Worm (Caenorhabditis elegans) whole organism, L1 larva: ENCODE measurements around the gene clec-205.

Experiments used
- C16A3.4 ChIP-seq: fragments of 150-350 bp; optimal IDR thresholded peaks from 2 replicates; lab custom pipeline; 2014; ENCODE audit warnings: missing biosample characterization, missing genetic modification characterization
- F16B12.6 ChIP-seq: fragments of 150-350 bp; optimal IDR thresholded peaks from 2 replicates; lab custom pipeline; 2014; ENCODE audit warnings: missing biosample characterization, missing genetic modification characterization
- aha-1 ChIP-seq: fragments of 150-350 bp; optimal IDR thresholded peaks from 2 replicates; lab custom pipeline; 2014; ENCODE audit warnings: missing biosample characterization, missing genetic modification characterization
- alr-1 ChIP-seq: fragments of 200-800 bp; sonication (Bioruptor generic); optimal IDR thresholded peaks from 2 replicates; lab custom pipeline; 2018; ENCODE audit warnings: borderline replicate concordance, mild to moderate bottlenecking, missing genetic modification characterization, missing compliant biosample characterization
- aly-2 ChIP-seq: fragments of 150-350 bp; optimal IDR thresholded peaks from 2 replicates; lab custom pipeline; 2014; ENCODE audit warnings: missing biosample characterization, missing genetic modification characterization
- blmp-1 ChIP-seq: fragments of 150-350 bp; optimal IDR thresholded peaks from 2 replicates; lab custom pipeline; 2014; ENCODE audit warnings: missing biosample characterization, missing genetic modification characterization
- ceh-63 ChIP-seq: fragments of 200-800 bp; sonication (Bioruptor generic); optimal IDR thresholded peaks from 2 replicates; lab custom pipeline; 2018; ENCODE audit warnings: mild to moderate bottlenecking, missing genetic modification characterization, missing compliant biosample characterization
- ceh-8 ChIP-seq: fragments of 200-800 bp; sonication (Bioruptor generic); optimal IDR thresholded peaks from 2 replicates; lab custom pipeline; 2018; ENCODE audit warnings: mild to moderate bottlenecking, missing genetic modification characterization, moderate library complexity, missing compliant biosample characterization
- ceh-88 ChIP-seq: fragments of 200-800 bp; sonication (Bioruptor generic); IDR thresholded peaks from 2 replicates; pipeline ENCODE4 v1.3.6; 2022; ENCODE audit warnings: missing genetic modification characterization, missing compliant biosample characterization
- ceh-90 ChIP-seq: sonication (generic microtip); optimal IDR thresholded peaks from 2 replicates; lab custom pipeline; 2016; ENCODE audit warnings: missing genetic modification characterization, missing compliant biosample characterization
- dsc-1 ChIP-seq: sonication (generic microtip); optimal IDR thresholded peaks from 2 replicates; lab custom pipeline; 2016; ENCODE audit warnings: mild to moderate bottlenecking, missing genetic modification characterization, missing compliant biosample characterization
- efl-1 ChIP-seq, 4 experiments: fragments of 150-350 bp; optimal IDR thresholded peaks in 3 of 4; peaks in 1 of 4; 1 replicate in 1 of 4; 2 replicates in 3 of 4; lab custom pipeline; 2014; ENCODE audit warnings: missing biosample characterization in 2 of 4, missing genetic modification characterization in 2 of 4, missing genetic modification reagents in 2 of 4
- efl-3 ChIP-seq: fragments of 200-800 bp; sonication (Bioruptor generic); optimal IDR thresholded peaks from 2 replicates; lab custom pipeline; 2018; ENCODE audit warnings: mild to moderate bottlenecking, missing genetic modification characterization, missing compliant biosample characterization
- egl-13 ChIP-seq: sonication (generic microtip); optimal IDR thresholded peaks from 2 replicates; lab custom pipeline; 2016; ENCODE audit warnings: missing genotype, missing genetic modification reagents, missing genetic modification characterization, missing compliant biosample characterization
- egl-27 ChIP-seq, 2 experiments: fragments of 150-350 bp in 1 of 2; sonication (generic microtip); optimal IDR thresholded peaks; 3 replicates each; lab custom pipeline; 2017 to 2018; ENCODE audit warnings: missing biosample characterization in 2 of 2, missing genetic modification characterization in 2 of 2, missing genetic modification reagents in 2 of 2
- elt-2 ChIP-seq: sonication (generic microtip); optimal IDR thresholded peaks from 2 replicates; lab custom pipeline; 2016; ENCODE audit warnings: missing genetic modification characterization, mild to moderate bottlenecking, inconsistent platforms, missing compliant biosample characterization, missing genetic modification reagents
- ets-5 ChIP-seq: fragments of 200-800 bp; sonication (Bioruptor generic); IDR thresholded peaks from 2 replicates; pipeline ENCODE4 v1.3.6; 2022; ENCODE audit warnings: missing genetic modification characterization, missing compliant biosample characterization
- fkh-4 ChIP-seq: sonication (generic microtip); optimal IDR thresholded peaks from 2 replicates; lab custom pipeline; 2016; ENCODE audit warnings: missing compliant biosample characterization, missing genetic modification characterization, borderline replicate concordance
- grh-1 ChIP-seq: fragments of 200-800 bp; sonication (Bioruptor generic); IDR thresholded peaks from 2 replicates; pipeline ENCODE4 v1.3.6; 2022; ENCODE audit warnings: missing genetic modification reagents, missing genetic modification characterization, missing compliant biosample characterization
- hlh-17 ChIP-seq: fragments of 200-800 bp; sonication (Bioruptor generic); optimal IDR thresholded peaks from 2 replicates; lab custom pipeline; 2018; ENCODE audit warnings: missing genetic modification characterization, mild to moderate bottlenecking, missing compliant biosample characterization, moderate library complexity, borderline replicate concordance
- hlh-4 ChIP-seq: sonication (generic microtip); optimal IDR thresholded peaks from 2 replicates; lab custom pipeline; 2016; ENCODE audit warnings: mild to moderate bottlenecking, missing genetic modification characterization, missing compliant biosample characterization
- hpl-2 ChIP-seq: fragments of 150-350 bp; optimal IDR thresholded peaks from 2 replicates; lab custom pipeline; 2014; ENCODE audit warnings: missing biosample characterization, missing genetic modification reagents, missing genetic modification characterization
- isw-1 ChIP-seq: fragments of 200-800 bp; sonication (Bioruptor generic); IDR thresholded peaks from 2 replicates; pipeline ENCODE4 v1.3.6; 2022; ENCODE audit warnings: missing genetic modification characterization, missing compliant biosample characterization
- jun-1 ChIP-seq: fragments of 150-350 bp; optimal IDR thresholded peaks from 2 replicates; lab custom pipeline; 2014; ENCODE audit warnings: missing biosample characterization, missing genetic modification reagents, missing genetic modification characterization
- lin-14 ChIP-seq: fragments of 200-800 bp; sonication (Bioruptor generic); optimal IDR thresholded peaks from 2 replicates; lab custom pipeline; 2018; ENCODE audit warnings: mild to moderate bottlenecking, missing genetic modification characterization, moderate library complexity, missing compliant biosample characterization
- lin-35 ChIP-seq, 2 experiments: fragments of 150-350 bp; optimal IDR thresholded peaks; 2 replicates each; lab custom pipeline; 2014; ENCODE audit warnings: missing biosample characterization in 2 of 2, missing genetic modification characterization in 2 of 2, missing genetic modification reagents in 2 of 2
- lin-39 ChIP-seq: fragments of 150-350 bp; optimal IDR thresholded peaks from 2 replicates; lab custom pipeline; 2014; ENCODE audit warnings: missing biosample characterization, missing genetic modification reagents, missing genetic modification characterization
- mab-9 ChIP-seq: fragments of 200-800 bp; sonication (Bioruptor generic); IDR thresholded peaks from 2 replicates; pipeline ENCODE4 v1.3.6; 2022; ENCODE audit warnings: missing genetic modification reagents, missing genetic modification characterization, missing compliant biosample characterization
- mef-2 ChIP-seq: fragments of 150-350 bp; optimal IDR thresholded peaks from 2 replicates; lab custom pipeline; 2014; ENCODE audit warnings: missing biosample characterization, missing genetic modification characterization
- nhr-11 ChIP-seq: fragments of 150-350 bp; optimal IDR thresholded peaks from 2 replicates; lab custom pipeline; 2014; ENCODE audit warnings: missing biosample characterization, missing genetic modification characterization
- nhr-19 ChIP-seq: fragments of 200-800 bp; sonication (Bioruptor generic); conservative IDR thresholded peaks from 2 replicates; pipeline ENCODE4 v1.3.6; 2022; ENCODE audit warnings: missing genetic modification characterization, missing compliant biosample characterization
- nhr-20 ChIP-seq: sonication (generic microtip); optimal IDR thresholded peaks from 2 replicates; lab custom pipeline; 2016; ENCODE audit warnings: mild to moderate bottlenecking, missing genetic modification characterization, missing compliant biosample characterization
- nhr-28 ChIP-seq: fragments of 150-350 bp; optimal IDR thresholded peaks from 2 replicates; lab custom pipeline; 2014; ENCODE audit warnings: missing biosample characterization, missing genetic modification characterization
- nhr-47 ChIP-seq: sonication (generic microtip); optimal IDR thresholded peaks from 2 replicates; lab custom pipeline; 2016; ENCODE audit warnings: mild to moderate bottlenecking, missing genetic modification characterization, moderate library complexity, missing compliant biosample characterization
- nhr-76 ChIP-seq: sonication (generic microtip); optimal IDR thresholded peaks from 2 replicates; lab custom pipeline; 2017; ENCODE audit warnings: missing biosample characterization, missing genetic modification characterization
- nhr-84 ChIP-seq: sonication (generic microtip); optimal IDR thresholded peaks from 2 replicates; lab custom pipeline; 2017; ENCODE audit warnings: missing biosample characterization, missing genetic modification characterization
- nhr-85 ChIP-seq: sonication (generic microtip); peaks from one replicate; lab custom pipeline; 2016; ENCODE audit warnings: missing genetic modification characterization, inconsistent platforms, missing compliant biosample characterization
- nhr-90 ChIP-seq: sonication (generic microtip); optimal IDR thresholded peaks from 2 replicates; lab custom pipeline; 2016; ENCODE audit warnings: mild to moderate bottlenecking, missing genetic modification characterization, missing compliant biosample characterization; ENCODE audit not compliant: poor library complexity
- pag-3 ChIP-seq: sonication (generic microtip); optimal IDR thresholded peaks from 2 replicates; lab custom pipeline; 2017; ENCODE audit warnings: missing genetic modification characterization, mild to moderate bottlenecking, missing compliant biosample characterization, antibody characterized with exemption, borderline replicate concordance; ENCODE audit not compliant: insufficient read depth
- pqm-1 ChIP-seq: sonication (generic microtip); optimal IDR thresholded peaks from 3 replicates; lab custom pipeline; 2017; ENCODE audit warnings: missing biosample characterization, missing genetic modification characterization
- snpc-4 ChIP-seq: fragments of 150-350 bp; optimal IDR thresholded peaks from 2 replicates; lab custom pipeline; 2014; ENCODE audit warnings: missing biosample characterization, missing genetic modification characterization
- snu-23 ChIP-seq: sonication (generic microtip); optimal IDR thresholded peaks from 2 replicates; lab custom pipeline; 2016; ENCODE audit warnings: missing genetic modification characterization, missing compliant biosample characterization
- sox-4 ChIP-seq: sonication (generic microtip); optimal IDR thresholded peaks from 2 replicates; lab custom pipeline; 2016; ENCODE audit warnings: missing genetic modification characterization, missing compliant biosample characterization
- sptf-1 ChIP-seq: fragments of 150-350 bp; optimal IDR thresholded peaks from 2 replicates; lab custom pipeline; 2014; ENCODE audit warnings: missing biosample characterization, missing genetic modification characterization
- sup-37 ChIP-seq: fragments of 200-800 bp; sonication (Bioruptor generic); optimal IDR thresholded peaks from 2 replicates; lab custom pipeline; 2018; ENCODE audit warnings: mild to moderate bottlenecking, missing genetic modification characterization, missing compliant biosample characterization
- swsn-7 ChIP-seq: sonication (generic microtip); optimal IDR thresholded peaks from 2 replicates; lab custom pipeline; 2016; ENCODE audit warnings: missing genetic modification characterization, missing compliant biosample characterization
- tbx-2 ChIP-seq: sonication (generic microtip); optimal IDR thresholded peaks from 2 replicates; lab custom pipeline; 2016; ENCODE audit warnings: missing genetic modification characterization, missing compliant biosample characterization
- unc-130 ChIP-seq: fragments of 150-350 bp; optimal IDR thresholded peaks from 2 replicates; lab custom pipeline; 2017; ENCODE audit warnings: missing biosample characterization, missing genetic modification characterization, inconsistent platforms
- unc-62 ChIP-seq: fragments of 150-350 bp; optimal IDR thresholded peaks from 2 replicates; lab custom pipeline; 2014; ENCODE audit warnings: missing biosample characterization, missing genetic modification reagents, missing genetic modification characterization
- vab-15 ChIP-seq: sonication (generic microtip); optimal IDR thresholded peaks from 2 replicates; lab custom pipeline; 2017; ENCODE audit warnings: missing genotype, mild to moderate bottlenecking, missing genetic modification characterization, missing compliant biosample characterization
- zag-1 ChIP-seq: fragments of 150-350 bp; optimal IDR thresholded peaks from 2 replicates; lab custom pipeline; 2014; ENCODE audit warnings: missing biosample characterization, missing genetic modification characterization
- ztf-11 ChIP-seq, 2 experiments: sonication (generic microtip); optimal IDR thresholded peaks; 2 replicates each; lab custom pipeline; 2016 to 2017; ENCODE audit warnings: missing genetic modification characterization in 2 of 2, missing biosample characterization in 1 of 2, missing compliant biosample characterization in 1 of 2

Gene clec-205

DNA sequence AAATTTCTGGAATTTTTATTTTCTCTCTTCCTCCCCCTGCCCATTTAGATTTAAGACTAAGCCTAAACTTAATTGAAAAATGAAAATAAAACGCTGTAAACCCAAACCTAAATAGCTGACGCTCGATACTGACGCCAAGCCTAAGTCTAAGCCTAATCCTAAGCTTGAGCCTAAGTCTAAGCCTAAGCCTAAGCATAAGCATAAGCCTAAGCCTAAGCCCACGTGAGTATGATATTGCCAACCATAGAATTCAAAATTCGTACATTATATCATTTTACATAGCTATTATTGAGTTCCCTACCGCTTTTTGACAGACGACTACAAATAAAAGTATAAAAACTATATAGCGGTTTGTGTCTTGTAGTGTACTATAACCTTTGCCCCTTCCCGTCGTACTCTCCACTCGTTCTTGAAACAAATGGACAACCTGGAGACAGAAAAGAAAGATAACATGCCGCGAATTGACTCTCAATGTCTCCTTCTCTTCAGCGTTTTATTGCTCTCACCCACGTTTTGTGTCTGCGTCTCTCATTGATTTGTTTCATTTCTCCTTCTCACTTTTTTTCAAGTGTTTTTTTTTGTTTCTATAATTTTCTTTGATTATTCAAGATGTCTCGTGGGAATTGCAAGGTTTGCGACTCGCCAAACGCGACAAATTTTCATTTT is 17.4 kb upstream of the clec-205 start, which contains the start of gene nhr-256 (continued):
- TF ChIP-seq ceh-88 (GFP tag; lab: Robert Waterston, UW): no peak
- no peak for TF ChIP-seq nhr-76 (tag; lab: Kevin White, UChicago)
- TF ChIP-seq ets-5 (GFP tag; lab: Robert Waterston, UW): no peak
- TF ChIP-seq nhr-47 (tag; lab: Kevin White, UChicago): peak; percentile 62
- TF ChIP-seq pag-3 (tag; lab: Kevin White, UChicago): no peak
- no peak for TF ChIP-seq egl-27 (tag; optimal IDR thresholded peaks at IDR 0.05; lab: Kevin White, UChicago)
- TF ChIP-seq sup-37 (GFP tag; lab: Kevin White, UChicago): no peak
- no peak for TF ChIP-seq sox-4 (tag; lab: Kevin White, UChicago)
- TF ChIP-seq aha-1: no peak
- peak; percentile 35 for TF ChIP-seq nhr-11 (tag; lab: Kevin White, UChicago)
- no peak for TF ChIP-seq isw-1
- peak; percentile 84 for TF ChIP-seq nhr-20 (tag; lab: Kevin White, UChicago)
- peak; percentile 40 for TF ChIP-seq dsc-1 (tag; lab: Kevin White, UChicago)
- peak; percentile 72 to 82 for TF ChIP-seq efl-1 (optimal IDR thresholded peaks at IDR 0.05; lab: Kevin White, UChicago)
- peak; percentile 43 to 64 for TF ChIP-seq efl-1 (GFP tag; optimal IDR thresholded peaks at IDR 0.05 in 1 of 2; lab: Kevin White, UChicago)
- no peak for TF ChIP-seq ceh-90 (tag; lab: Kevin White, UChicago)
- no peak for TF ChIP-seq ceh-8
- TF ChIP-seq ztf-11 (tag; optimal IDR thresholded peaks at IDR 0.05; lab: Kevin White, UChicago): no peak
- peak; percentile 4 for TF ChIP-seq hpl-2 (GFP tag; lab: Kevin White, UChicago)
- peak; percentile 72 for TF ChIP-seq nhr-19 (GFP tag; lab: Robert Waterston, UW)
- no peak for TF ChIP-seq egl-13 (tag; lab: Kevin White, UChicago)
- no peak for TF ChIP-seq sptf-1 (tag; lab: Kevin White, UChicago)
- TF ChIP-seq alr-1 (tag; lab: Kevin White, UChicago): no peak
- TF ChIP-seq C16A3.4: peak; percentile 43
- TF ChIP-seq nhr-85 (tag; lab: Kevin White, UChicago): peak; percentile 84
- peak; percentile 50 for TF ChIP-seq nhr-28 (tag; lab: Kevin White, UChicago)
- no peak for TF ChIP-seq jun-1 (tag; lab: Kevin White, UChicago)
- TF ChIP-seq elt-2 (tag; lab: Kevin White, UChicago): peak; percentile 85
- TF ChIP-seq blmp-1 (tag; lab: Kevin White, UChicago): peak; percentile 92
- TF ChIP-seq lin-14 (GFP tag; lab: Kevin White, UChicago): no peak
- no peak for TF ChIP-seq F16B12.6 (tag; lab: Kevin White, UChicago)
- TF ChIP-seq fkh-4 (tag; lab: Kevin White, UChicago): no peak
- TF ChIP-seq vab-15 (tag; lab: Kevin White, UChicago): no peak
- no peak for TF ChIP-seq efl-3 (GFP tag; lab: Kevin White, UChicago)
- TF ChIP-seq nhr-84: no peak
- no peak for TF ChIP-seq unc-62
- no peak for TF ChIP-seq ceh-63 (GFP tag; lab: Kevin White, UChicago)
- peak; percentile 84 for TF ChIP-seq snu-23 (GFP tag; lab: Kevin White, UChicago)
- no peak for TF ChIP-seq unc-130 (tag; lab: Kevin White, UChicago)
- TF ChIP-seq lin-35 (GFP tag; optimal IDR thresholded peaks at IDR 0.05; lab: Kevin White, UChicago): peak; percentile 44 to 80
- peak; percentile 67 for TF ChIP-seq tbx-2 (tag; lab: Kevin White, UChicago)
- TF ChIP-seq nhr-90: peak; percentile 68
- TF ChIP-seq swsn-7 (tag; lab: Kevin White, UChicago): peak; percentile 54
- peak; percentile 52 for TF ChIP-seq snpc-4 (tag; lab: Kevin White, UChicago)
- no peak for TF ChIP-seq mef-2 (tag; lab: Kevin White, UChicago)
- no peak for TF ChIP-seq mab-9 (GFP tag; lab: Robert Waterston, UW)
- TF ChIP-seq pqm-1 (tag; lab: Kevin White, UChicago): no peak
- no peak for TF ChIP-seq aly-2 (tag; lab: Kevin White, UChicago)
- no peak for TF ChIP-seq grh-1
- no peak for TF ChIP-seq zag-1 (tag; lab: Kevin White, UChicago)
- no peak for TF ChIP-seq hlh-17 (GFP tag; lab: Kevin White, UChicago)
- no peak for TF ChIP-seq lin-39 (tag; lab: Kevin White, UChicago)
- no peak for TF ChIP-seq hlh-4 (tag; lab: Kevin White, UChicago)
